Worm (Caenorhabditis elegans): ENCODE measurements around the gene R02F2.1.

The R02F2.1 gene

ce11 chrIII:5502915-5503575 lies 1.4 kb downstream of the R02F2.1 start:
- TF ChIP-seq unc-62 (GFP tag; optimal IDR thresholded peaks at IDR 0.05 in 1 of 2) = peak; percentile 8 to 74
- no peak for TF ChIP-seq unc-62 (tag; optimal IDR thresholded peaks at IDR 0.05)
- no peak for TF ChIP-seq daf-16 (GFP tag; optimal IDR thresholded peaks at IDR 0.05)
- TF ChIP-seq daf-16 (tag; optimal IDR thresholded peaks at IDR 0.05) = peak; percentile 83
- TF ChIP-seq gei-8 (GFP tag; optimal IDR thresholded peaks at IDR 0.05) = no peak
- TF ChIP-seq F37D6.2 (tag; optimal IDR thresholded peaks at IDR 0.05) = no peak
- TF ChIP-seq lsy-2 (tag; optimal IDR thresholded peaks at IDR 0.05) = peak; percentile 57 to 63
- peak; percentile 98 for TF ChIP-seq aha-1 (tag)
- peak; percentile 15 for TF ChIP-seq dpl-1 (GFP tag; optimal IDR thresholded peaks at IDR 0.05)
- TF ChIP-seq lin-13 (GFP tag; optimal IDR thresholded peaks at IDR 0.05) = no peak
- TF ChIP-seq ztf-11 (tag; optimal IDR thresholded peaks at IDR 0.05) = no peak
- TF ChIP-seq dmd-6 (GFP tag; IDR thresholded peaks at IDR 0.05) = peak; percentile 76
- peak; percentile 43; the same call in 1 of the 2 replicates for TF ChIP-seq set-16 (GFP tag; IDR thresholded peaks at IDR 0.05)
- TF ChIP-seq rbr-2 (tag; optimal IDR thresholded peaks at IDR 0.05) = peak; percentile 4
- peak; percentile 74 for TF ChIP-seq pqm-1 (tag; optimal IDR thresholded peaks at IDR 0.05)
- 0 out of 2 replicates have a peak, but pooled peaks have one; percentile 30 for TF ChIP-seq zfp-3 (GFP tag; conservative IDR thresholded peaks at IDR 0.05)
- TF ChIP-seq hif-1 (tag; optimal IDR thresholded peaks at IDR 0.05) = peak in 1 of 2 experiments; percentile 48
- peak; percentile 49 for TF ChIP-seq nhr-48 (tag; optimal IDR thresholded peaks at IDR 0.05)
- no peak for TF ChIP-seq ceh-32 (tag; optimal IDR thresholded peaks at IDR 0.05; ENCODE audit: poor library complexity)
- TF ChIP-seq cey-2 (tag; optimal IDR thresholded peaks at IDR 0.05; ENCODE audit: borderline replicate concordance, insufficient read depth) = peak; percentile 34
- peak; percentile 49; the same call in 1 of the 2 replicates for TF ChIP-seq hmg-1.1 (GFP tag; IDR thresholded peaks at IDR 0.05)
- TF ChIP-seq spr-3 (GFP tag; optimal IDR thresholded peaks at IDR 0.05) = no peak
- peak; percentile 57 for TF ChIP-seq nhr-25 (tag; optimal IDR thresholded peaks at IDR 0.05; ENCODE audit: borderline replicate concordance, insufficient read depth)
- TF ChIP-seq mxl-3 (GFP tag; optimal IDR thresholded peaks at IDR 0.05) = peak; percentile 58
- TF ChIP-seq duxl-1 (tag; optimal IDR thresholded peaks at IDR 0.05; ENCODE audit: poor library complexity) = no peak
- no peak for TF ChIP-seq aly-2 (tag; optimal IDR thresholded peaks at IDR 0.05)
- TF ChIP-seq ZK337.2 (GFP tag; IDR thresholded peaks at IDR 0.05) = no peak
- peak; percentile 85 for TF ChIP-seq T20F7.1 (GFP tag; optimal IDR thresholded peaks at IDR 0.05)
- TF ChIP-seq arid-1 (GFP tag; conservative IDR thresholded peaks at IDR 0.05) = no peak
- TF ChIP-seq lin-1 (GFP tag; IDR thresholded peaks at IDR 0.05) = no peak; the same call in 1 of the 2 replicates
- TF ChIP-seq Y105C5A.15 (GFP tag; IDR thresholded peaks at IDR 0.05) = no peak
- peak; percentile 67 for TF ChIP-seq nhr-28 (tag; optimal IDR thresholded peaks at IDR 0.05)
- TF ChIP-seq mdt-29 (GFP tag; IDR thresholded peaks at IDR 0.05) = peak; percentile 57; the same call in 1 of the 2 replicates
- peak; percentile 49 for TF ChIP-seq mep-1 (tag; optimal IDR thresholded peaks at IDR 0.05)
- peak; percentile 32 for TF ChIP-seq nhr-6 (tag; optimal IDR thresholded peaks at IDR 0.05)
- peak; percentile 27 for TF ChIP-seq lin-39 (tag; optimal IDR thresholded peaks at IDR 0.05)
- no peak for TF ChIP-seq unc-39 (tag; optimal IDR thresholded peaks at IDR 0.05)
- TF ChIP-seq F44E2.7 (GFP tag; IDR thresholded peaks at IDR 0.05) = no peak
- peak; percentile 65 for TF ChIP-seq nhr-10 (tag; optimal IDR thresholded peaks at IDR 0.05)
- TF ChIP-seq ama-1 (optimal IDR thresholded peaks at IDR 0.05) = peak; percentile 77
- TF ChIP-seq nhr-102 (tag; optimal IDR thresholded peaks at IDR 0.05) = peak; percentile 42
- TF ChIP-seq fkh-10 (GFP tag; optimal IDR thresholded peaks at IDR 0.05) = peak; percentile 46
- peak; percentile 93 for TF ChIP-seq ztf-7 (tag; optimal IDR thresholded peaks at IDR 0.05)
- TF ChIP-seq php-3 (GFP tag; IDR thresholded peaks at IDR 0.05) = peak; percentile 79
- TF ChIP-seq hlh-11 (tag; optimal IDR thresholded peaks at IDR 0.05) = peak; percentile 94
- no peak for TF ChIP-seq ZK546.5 (tag; optimal IDR thresholded peaks at IDR 0.05)
- TF ChIP-seq egl-43 (GFP tag; IDR thresholded peaks at IDR 0.05) = peak; percentile 32; the same call in 1 of the 2 replicates
- peak; percentile 46 for TF ChIP-seq nhr-11 (tag; optimal IDR thresholded peaks at IDR 0.05)
- no peak for TF ChIP-seq F49E8.2 (tag; optimal IDR thresholded peaks at IDR 0.05; ENCODE audit: borderline replicate concordance)
- TF ChIP-seq T26A8.4 (GFP tag; IDR thresholded peaks at IDR 0.05) = no peak; the same call in 1 of the 2 replicates
